Fruit fly (Drosophila melanogaster): Measurements from ENCODE around the gene tyf.

DNA sequence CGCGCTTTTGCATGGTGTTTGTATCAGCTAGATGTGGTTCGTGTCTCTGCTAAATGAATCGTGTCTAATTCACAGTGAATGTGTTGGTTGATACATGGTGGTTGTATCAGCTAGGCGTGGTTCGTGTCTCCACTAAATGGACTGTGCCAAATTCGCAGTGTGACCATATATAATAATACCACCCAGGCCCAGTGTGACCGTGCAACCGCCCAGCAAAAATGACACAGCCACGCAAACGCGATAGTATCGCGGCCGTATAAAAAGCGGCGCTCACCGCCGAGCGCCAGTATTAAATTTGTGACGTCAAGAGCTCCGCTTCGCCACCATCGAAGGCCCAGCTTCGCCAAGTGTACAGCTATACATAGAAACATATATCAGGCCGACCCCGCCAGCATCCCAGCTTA is 11.0 kb upstream of the tyf start, which contains the start of gene cib:
- TF ChIP-seq psq (optimal IDR thresholded peaks at IDR 0.05) (no peak), h (optimal IDR thresholded peaks at IDR 0.05) (no peak), Myc (optimal IDR thresholded peaks at IDR 0.05) (no peak), Sin3A (optimal IDR thresholded peaks at IDR 0.05) (no peak), ttk (optimal IDR thresholded peaks at IDR 0.05) (no peak), insv (optimal IDR thresholded peaks at IDR 0.05) (no peak)
